Fruit fly (Drosophila melanogaster) whole organism, embryonic: ENCODE measurements around the gene CG13002.

Experiments used
- Bdp1 ChIP-seq: fragments of 200-800 bp; sonication (Bioruptor generic); optimal IDR thresholded peaks from 3 replicates; lab custom pipeline; 2016; ENCODE audit warnings: missing biosample characterization, missing genetic modification characterization
- CG10654 ChIP-seq: fragments of 200-800 bp; sonication (Bioruptor generic); optimal IDR thresholded peaks from 2 replicates; lab custom pipeline; 2016; ENCODE audit warnings: missing biosample characterization, missing genetic modification characterization
- CG11723 ChIP-seq: fragments of 200-800 bp; sonication (Bioruptor generic); optimal IDR thresholded peaks from 2 replicates; lab custom pipeline; 2017; ENCODE audit warnings: missing biosample characterization, mild to moderate bottlenecking, missing genetic modification characterization
- CG1233 ChIP-seq: fragments of 200-800 bp; sonication (Bioruptor generic); optimal IDR thresholded peaks from 4 replicates; lab custom pipeline; 2018; ENCODE audit warnings: missing biosample characterization, mild to moderate bottlenecking, missing genetic modification characterization
- CG12391 ChIP-seq: fragments of 200-800 bp; sonication (Bioruptor generic); optimal IDR thresholded peaks from 3 replicates; lab custom pipeline; 2018; ENCODE audit warnings: missing biosample characterization, mild to moderate bottlenecking, missing genetic modification characterization, moderate library complexity
- CG14710 ChIP-seq: fragments of 200-800 bp; sonication (Bioruptor generic); optimal IDR thresholded peaks from 3 replicates; lab custom pipeline; 2019; ENCODE audit warnings: missing biosample characterization, mild to moderate bottlenecking, missing genetic modification characterization, moderate library complexity
- CG15269 ChIP-seq: fragments of 200-800 bp; sonication (Bioruptor generic); optimal IDR thresholded peaks from 2 replicates; lab custom pipeline; 2018; ENCODE audit warnings: missing biosample characterization, mild to moderate bottlenecking, missing genetic modification characterization, moderate library complexity
- CG16863 ChIP-seq: fragments of 200-800 bp; sonication (Bioruptor generic); optimal IDR thresholded peaks from 3 replicates; lab custom pipeline; 2016; ENCODE audit warnings: missing biosample characterization, missing genetic modification characterization
- CG17359 ChIP-seq: fragments of 200-800 bp; sonication (Bioruptor generic); optimal IDR thresholded peaks from 3 replicates; lab custom pipeline; 2018; ENCODE audit warnings: missing biosample characterization, mild to moderate bottlenecking, missing genetic modification characterization, moderate library complexity
- CG2712 ChIP-seq: fragments of 200-800 bp; optimal IDR thresholded peaks from 3 replicates; lab custom pipeline; 2019; ENCODE audit warnings: missing biosample characterization, mild to moderate bottlenecking, missing genetic modification characterization, moderate library complexity
- CG31365 ChIP-seq: fragments of 200-800 bp; sonication (Bioruptor generic); optimal IDR thresholded peaks from 2 replicates; lab custom pipeline; 2018; ENCODE audit warnings: missing biosample characterization, mild to moderate bottlenecking, missing genetic modification characterization
- CG32772 ChIP-seq: fragments of 200-800 bp; sonication (Bioruptor generic); IDR thresholded peaks from 2 replicates; pipeline ENCODE4 v1.3.6; 2022; ENCODE audit warnings: missing biosample characterization, missing genetic modification characterization
- CG6689 ChIP-seq: fragments of 200-800 bp; sonication (Bioruptor generic); IDR thresholded peaks from 2 replicates; pipeline ENCODE4 v1.3.6; 2022; ENCODE audit warnings: missing biosample characterization, missing genetic modification characterization
- CG8924 ChIP-seq: fragments of 200-800 bp; optimal IDR thresholded peaks from 3 replicates; lab custom pipeline; 2019; ENCODE audit warnings: missing biosample characterization, mild to moderate bottlenecking, missing genetic modification characterization, moderate library complexity
- CG9437 ChIP-seq: fragments of 200-800 bp; sonication (Bioruptor generic); optimal IDR thresholded peaks from 2 replicates; lab custom pipeline; 2018; ENCODE audit warnings: missing biosample characterization, mild to moderate bottlenecking, missing genetic modification characterization
- CG9817 ChIP-seq: fragments of 200-800 bp; sonication (Bioruptor generic); optimal IDR thresholded peaks from 2 replicates; lab custom pipeline; 2018; ENCODE audit warnings: missing biosample characterization, mild to moderate bottlenecking, missing genetic modification characterization, moderate library complexity
- CG9932 ChIP-seq: fragments of 200-800 bp; sonication (Bioruptor generic); IDR thresholded peaks from 2 replicates; pipeline ENCODE4 v1.3.6; 2022; ENCODE audit warnings: missing biosample characterization, missing genetic modification characterization
- Dip3 ChIP-seq: fragments of 200-800 bp; sonication (Bioruptor generic); optimal IDR thresholded peaks from 3 replicates; lab custom pipeline; 2016; ENCODE audit warnings: missing biosample characterization, missing genetic modification characterization
- Eip74EF ChIP-seq, 2 experiments: fragments of 200-800 bp in 1 of 2; fragments of >200 bp in 1 of 2; sonication (Bioruptor generic) in 1 of 2; optimal IDR thresholded peaks; 2 replicates each; lab custom pipeline; 2017 to 2019; ENCODE audit warnings: missing biosample characterization in 2 of 2, missing genetic modification characterization in 2 of 2, mild to moderate bottlenecking in 1 of 2, moderate library complexity in 1 of 2
- Gug ChIP-seq: fragments of 200-800 bp; sonication (Bioruptor generic); IDR thresholded peaks from 4 replicates; pipeline ENCODE4 v1.3.6; 2022; ENCODE audit warnings: missing biosample characterization, missing genetic modification characterization
- H2.0 ChIP-seq: fragments of 200-800 bp; sonication (Bioruptor generic); IDR thresholded peaks from 2 replicates; pipeline ENCODE4 v1.3.6; 2022; ENCODE audit warnings: missing biosample characterization, missing genetic modification characterization
- HHEX ChIP-seq: fragments of 200-800 bp; sonication (Bioruptor generic); optimal IDR thresholded peaks from 3 replicates; lab custom pipeline; 2017; ENCODE audit warnings: missing biosample characterization, mild to moderate bottlenecking, missing genetic modification characterization, missing genetic modification reagents
- HLH3B ChIP-seq: fragments of 200-800 bp; sonication (Bioruptor generic); IDR thresholded peaks from 2 replicates; pipeline ENCODE4 v1.3.6; 2022; ENCODE audit warnings: missing biosample characterization, missing genetic modification characterization
- Hmr ChIP-seq: fragments of 200-800 bp; sonication (Bioruptor generic); optimal IDR thresholded peaks from 3 replicates; lab custom pipeline; 2017; ENCODE audit warnings: mild to moderate bottlenecking, missing biosample characterization, missing genetic modification reagents, missing genetic modification characterization
- Hsf ChIP-seq: fragments of 200-800 bp; sonication (Bioruptor generic); optimal IDR thresholded peaks from 3 replicates; lab custom pipeline; 2016; ENCODE audit warnings: missing biosample characterization, missing genetic modification characterization
- MTF-1 ChIP-seq: fragments of 200-800 bp; sonication (Bioruptor generic); optimal IDR thresholded peaks from 2 replicates; lab custom pipeline; 2018; ENCODE audit warnings: missing biosample characterization, mild to moderate bottlenecking, missing genetic modification characterization, borderline replicate concordance
- Pdp1 ChIP-seq, 2 experiments: fragments of 200-800 bp; sonication (Bioruptor generic); optimal IDR thresholded peaks; 3 replicates each; lab custom pipeline; 2016; ENCODE audit warnings: missing biosample characterization in 2 of 2, missing genetic modification characterization in 2 of 2, mild to moderate bottlenecking in 1 of 2, moderate library complexity in 1 of 2
- Ssrp ChIP-seq: fragments of 200-800 bp; sonication (Bioruptor generic); optimal IDR thresholded peaks from 2 replicates; lab custom pipeline; 2018; ENCODE audit warnings: missing biosample characterization, mild to moderate bottlenecking, missing genetic modification characterization, moderate library complexity
- Stat92E ChIP-seq, 3 experiments: fragments of >200 bp in 2 of 3; fragments of 200-800 bp in 1 of 3; sonication (Bioruptor generic) in 1 of 3; optimal IDR thresholded peaks; 2 replicates each; lab custom pipeline; 2017 to 2019; ENCODE audit warnings: missing biosample characterization in 3 of 3, missing genetic modification characterization in 3 of 3, mild to moderate bottlenecking in 1 of 3, moderate library complexity in 1 of 3
- Xrp1 ChIP-seq: fragments of 200-800 bp; sonication (Bioruptor generic); IDR thresholded peaks from 2 replicates; pipeline ENCODE4 v1.3.6; 2022; ENCODE audit warnings: missing biosample characterization, missing genetic modification characterization
- bsh ChIP-seq, 2 experiments: fragments of 200-800 bp; sonication (Bioruptor generic); optimal IDR thresholded peaks; 2 replicates each; lab custom pipeline; 2017 to 2018; ENCODE audit warnings: mild to moderate bottlenecking in 2 of 2, missing biosample characterization in 2 of 2, missing genetic modification characterization in 2 of 2, moderate library complexity in 1 of 2
- cwo ChIP-seq: fragments of 200-800 bp; sonication (Bioruptor generic); optimal IDR thresholded peaks from 3 replicates; lab custom pipeline; 2017; ENCODE audit warnings: missing biosample characterization, missing genetic modification characterization, mild to moderate bottlenecking, moderate library complexity, missing genetic modification reagents
- dmrt99B ChIP-seq: fragments of 200-800 bp; sonication (Bioruptor generic); optimal IDR thresholded peaks from 2 replicates; lab custom pipeline; 2018; ENCODE audit warnings: missing biosample characterization, mild to moderate bottlenecking, missing genetic modification characterization, moderate library complexity
- dpn ChIP-seq, 2 experiments: fragments of 200-800 bp; sonication (Bioruptor generic); optimal IDR thresholded peaks; 3 replicates each; lab custom pipeline; 2016; ENCODE audit warnings: missing biosample characterization in 2 of 2, missing genetic modification characterization in 2 of 2
- eve ChIP-seq, 2 experiments: fragments of >200 bp; optimal IDR thresholded peaks; 2 replicates each; lab custom pipeline; 2017; ENCODE audit warnings: missing biosample characterization in 2 of 2, missing genetic modification characterization in 2 of 2
- fru ChIP-seq: fragments of >200 bp; optimal IDR thresholded peaks from 2 replicates; lab custom pipeline; 2017
- gcm ChIP-seq: fragments of 200-800 bp; sonication (Bioruptor generic); optimal IDR thresholded peaks from 2 replicates; lab custom pipeline; 2019; ENCODE audit warnings: missing biosample characterization, mild to moderate bottlenecking, missing genetic modification characterization, moderate library complexity
- gsb-n ChIP-seq: fragments of 200-800 bp; sonication (Bioruptor generic); optimal IDR thresholded peaks from 3 replicates; lab custom pipeline; 2018; ENCODE audit warnings: missing biosample characterization, mild to moderate bottlenecking, missing genetic modification characterization
- lmd ChIP-seq: fragments of 200-800 bp; sonication (Bioruptor generic); IDR thresholded peaks from 2 replicates; pipeline ENCODE4 v1.3.6; 2022; ENCODE audit warnings: missing biosample characterization, missing genetic modification characterization
- lola ChIP-seq, 3 experiments: fragments of >200 bp in 2 of 3; fragments of 200-800 bp in 1 of 3; sonication (Bioruptor generic) in 1 of 3; optimal IDR thresholded peaks; 2 replicates each; lab custom pipeline; 2017 to 2019; ENCODE audit warnings: missing biosample characterization in 3 of 3, missing genetic modification characterization in 3 of 3, mild to moderate bottlenecking in 1 of 3, moderate library complexity in 1 of 3
- luna ChIP-seq: fragments of 200-800 bp; sonication (Bioruptor generic); optimal IDR thresholded peaks from 2 replicates; lab custom pipeline; 2016; ENCODE audit warnings: missing biosample characterization, missing genetic modification characterization
- nau ChIP-seq: fragments of 200-800 bp; sonication (Bioruptor generic); optimal IDR thresholded peaks from 3 replicates; lab custom pipeline; 2017; ENCODE audit warnings: missing biosample characterization, mild to moderate bottlenecking, missing genetic modification characterization, missing genetic modification reagents
- otp ChIP-seq: fragments of 200-800 bp; sonication (Bioruptor generic); IDR thresholded peaks from 3 replicates; pipeline ENCODE4, ENCODE4 v1.3.6; 2022; ENCODE audit warnings: missing biosample characterization, missing genetic modification characterization
- peb ChIP-seq: fragments of 200-800 bp; sonication (Bioruptor generic); IDR thresholded peaks from 2 replicates; pipeline ENCODE4 v1.3.6; 2022; ENCODE audit warnings: missing biosample characterization, missing genetic modification characterization
- phol ChIP-seq: fragments of 200-800 bp; sonication (Bioruptor generic); optimal IDR thresholded peaks from 3 replicates; lab custom pipeline; 2018; ENCODE audit warnings: missing biosample characterization, mild to moderate bottlenecking, missing genetic modification characterization, moderate library complexity
- ranshi ChIP-seq: fragments of 200-800 bp; sonication (Bioruptor generic); IDR thresholded peaks from 2 replicates; pipeline ENCODE4 v1.3.6; 2022; ENCODE audit warnings: missing biosample characterization, missing genetic modification characterization
- ro ChIP-seq: fragments of 200-800 bp; sonication (Bioruptor generic); IDR thresholded peaks from 2 replicates; pipeline ENCODE4 v1.3.6; 2022; ENCODE audit warnings: missing biosample characterization, missing genetic modification characterization
- scrt ChIP-seq: fragments of 200-800 bp; sonication (Bioruptor generic); optimal IDR thresholded peaks from 2 replicates; lab custom pipeline; 2018; ENCODE audit warnings: missing biosample characterization, mild to moderate bottlenecking, missing genetic modification characterization, moderate library complexity
- sens ChIP-seq: fragments of 200-800 bp; sonication (Bioruptor generic); peaks from one replicate; lab custom pipeline; 2016; ENCODE audit warnings: missing biosample characterization, missing genetic modification characterization

The CG13002 gene

dm6 chrX:16854746-16855145 lies 34.9 kb upstream of the CG13002 start (continued):
- TF ChIP-seq H2.0 (GFP tag; lab: Robert Waterston, UW) (0 out of 2 replicates have a peak, but pooled peaks have one; percentile 23), dmrt99B (tag; lab: Kevin White, UChicago) (peak; percentile 81), CG17359 (peak; percentile 65), HLH3B (GFP tag; lab: Robert Waterston, UW) (peak; percentile 61), CG9932 (no peak), bsh (GFP tag; optimal IDR thresholded peaks at IDR 0.05; lab: Kevin White, UChicago) (peak in 1 of 2 experiments; percentile 54), cwo (GFP tag; lab: Kevin White, UChicago) (peak; percentile 38), CG16863 (GFP tag; lab: Kevin White, UChicago) (peak; percentile 6), CG9817 (tag; lab: Kevin White, UChicago) (peak; percentile 24), MTF-1 (no peak), CG10654 (GFP tag; lab: Kevin White, UChicago) (peak; percentile 26), CG9437 (peak; percentile 37), otp (GFP tag; lab: Robert Waterston, UW) (no peak), Ssrp (tag; lab: Kevin White, UChicago) (peak; percentile 44), phol (tag; lab: Kevin White, UChicago) (peak; percentile 75), scrt (peak; percentile 7), fru (no peak), gcm (GFP tag; lab: Kevin White, UChicago) (peak; percentile 41), gsb-n (peak; percentile 30), eve (GFP tag; optimal IDR thresholded peaks at IDR 0.05; lab: Kevin White, UChicago) (peak in 1 of 2 experiments; percentile 69), Hmr (peak; percentile 39), CG11723 (GFP tag; lab: Kevin White, UChicago) (peak; percentile 23), sens (peak; percentile 85), CG2712 (tag; lab: Kevin White, UChicago) (peak; percentile 54), Gug (GFP tag; lab: Robert Waterston, UW) (no peak), ro (GFP tag; lab: Robert Waterston, UW) (no peak), ranshi (GFP tag; lab: Robert Waterston, UW) (0 out of 2 replicates have a peak, but pooled peaks have one; percentile 10), Stat92E (GFP tag; optimal IDR thresholded peaks at IDR 0.05; lab: Kevin White, UChicago) (no peak), CG8924 (tag; lab: Kevin White, UChicago) (peak; percentile 43), nau (GFP tag; lab: Kevin White, UChicago) (no peak), Pdp1 (GFP tag; optimal IDR thresholded peaks at IDR 0.05; lab: Kevin White, UChicago) (peak; percentile 4 to 17), CG1233 (peak; percentile 49), luna (GFP tag; lab: Kevin White, UChicago) (no peak), lmd (GFP tag; lab: Robert Waterston, UW) (peak; percentile 46), lola (GFP tag; optimal IDR thresholded peaks at IDR 0.05; lab: Kevin White, UChicago) (peak in 1 of 3 experiments; percentile 15), CG15269 (tag; lab: Kevin White, UChicago) (peak; percentile 75), Dip3 (GFP tag; lab: Kevin White, UChicago) (peak; percentile 2), dpn (GFP tag; optimal IDR thresholded peaks at IDR 0.05; lab: Kevin White, UChicago) (peak; percentile 33 to 44), HHEX (GFP tag; lab: Kevin White, UChicago) (peak; percentile 1), CG14710 (peak; percentile 33), Hsf (GFP tag; lab: Kevin White, UChicago) (peak; percentile 43), Bdp1 (GFP tag; lab: Kevin White, UChicago) (no peak), Eip74EF (GFP tag; optimal IDR thresholded peaks at IDR 0.05; lab: Kevin White, UChicago) (peak in 1 of 2 experiments; percentile 79), CG6689 (GFP tag; lab: Robert Waterston, UW) (peak; percentile 49; the same call in 1 of the 2 replicates), CG12391 (tag; lab: Kevin White, UChicago) (peak; percentile 56), peb (no peak), Xrp1 (peak; percentile 43; the same call in 1 of the 2 replicates), CG31365 (tag; lab: Kevin White, UChicago) (no peak), CG32772 (GFP tag; lab: Robert Waterston, UW) (0 out of 2 replicates have a peak, but pooled peaks have one; percentile 30)
